Fruit fly (Drosophila melanogaster) whole organism, pupa: ENCODE results near the gene CG13039.

ENCODE experiments used
- CG14655 ChIP-seq: fragments of 200-800 bp; sonication (Bioruptor generic); optimal IDR thresholded peaks from 3 replicates; lab custom pipeline; 2017; ENCODE audit warnings: mild to moderate bottlenecking, missing biosample characterization, missing genetic modification reagents, missing genetic modification characterization
- CG15710 ChIP-seq: fragments of 200-800 bp; sonication (Bioruptor generic); optimal IDR thresholded peaks from 2 replicates; lab custom pipeline; 2018; ENCODE audit warnings: missing biosample characterization, mild to moderate bottlenecking, missing genetic modification characterization, moderate library complexity
- CG17806 ChIP-seq: fragments of 200-800 bp; sonication (Bioruptor generic); optimal IDR thresholded peaks from 2 replicates; lab custom pipeline; 2018; ENCODE audit warnings: missing biosample characterization, mild to moderate bottlenecking, missing genetic modification characterization, moderate library complexity
- CG4496 ChIP-seq: fragments of 200-800 bp; sonication (Bioruptor generic); IDR thresholded peaks from 3 replicates; pipeline ENCODE4 v1.3.6; 2022; ENCODE audit warnings: missing biosample characterization, missing genetic modification characterization
- CG8159 ChIP-seq: fragments of 200-800 bp; sonication (Bioruptor generic); optimal IDR thresholded peaks from 3 replicates; lab custom pipeline; 2018; ENCODE audit warnings: missing biosample characterization, mild to moderate bottlenecking, missing genetic modification characterization, moderate library complexity
- Pif1A ChIP-seq: fragments of 200-800 bp; sonication (Bioruptor generic); optimal IDR thresholded peaks from 3 replicates; lab custom pipeline; 2016; ENCODE audit warnings: missing biosample characterization, missing genetic modification characterization
- Pif1B ChIP-seq: fragments of 200-800 bp; sonication (Bioruptor generic); optimal IDR thresholded peaks from 3 replicates; lab custom pipeline; 2016; ENCODE audit warnings: missing biosample characterization, missing genetic modification characterization
- gl ChIP-seq: fragments of 200-800 bp; sonication (Bioruptor generic); optimal IDR thresholded peaks from 2 replicates; lab custom pipeline; 2018; ENCODE audit warnings: missing biosample characterization, mild to moderate bottlenecking, missing genetic modification characterization

DNA sequence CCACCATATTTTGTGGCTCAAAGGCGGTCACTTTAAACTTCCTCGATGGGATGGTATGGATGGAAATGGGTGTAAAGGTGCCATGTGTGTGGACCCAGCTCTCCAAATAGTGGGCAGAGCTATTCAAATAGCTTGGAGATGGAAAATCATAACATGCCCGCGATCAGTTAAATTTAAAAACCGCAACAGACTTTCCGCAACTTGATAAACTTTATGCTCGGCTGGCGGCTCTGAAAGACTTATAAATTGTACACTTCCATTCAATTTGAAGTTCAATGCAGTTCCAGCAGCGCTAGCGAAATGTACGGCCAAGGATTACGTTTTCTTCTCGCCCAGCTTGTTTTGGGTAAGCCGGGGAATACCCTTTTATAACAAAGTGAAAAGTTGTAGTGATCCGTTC lies 19.5 kb upstream of the CG13039 start, which contains the start of gene CG33257:
- no peak for TF ChIP-seq CG17806 (tag; lab: Kevin White, UChicago)
- no peak for TF ChIP-seq CG8159 (tag; lab: Kevin White, UChicago)
- no peak for TF ChIP-seq Pif1A (GFP tag; lab: Kevin White, UChicago)
- TF ChIP-seq CG15710 (tag; lab: Kevin White, UChicago), result no peak
- no peak for TF ChIP-seq Pif1B (GFP tag; lab: Kevin White, UChicago)
- no peak for TF ChIP-seq gl (tag; lab: Kevin White, UChicago)
- TF ChIP-seq CG14655, result no peak
- TF ChIP-seq CG4496 (GFP tag; lab: Robert Waterston, UW), result no peak
